Worm (Caenorhabditis elegans): ENCODE results near the gene T13C2.7.

- no peak for TF ChIP-seq nhr-237 (tag; optimal IDR thresholded peaks at IDR 0.05)
- no peak for TF ChIP-seq elt-1 (tag; optimal IDR thresholded peaks at IDR 0.05; ENCODE audit: borderline replicate concordance, insufficient read depth)
- TF ChIP-seq snpc-4 (tag; optimal IDR thresholded peaks at IDR 0.05), result no peak
- no peak for TF ChIP-seq nhr-12 (tag; optimal IDR thresholded peaks at IDR 0.05)
- no peak for TF ChIP-seq elt-3 (tag; optimal IDR thresholded peaks at IDR 0.05)
- no peak for TF ChIP-seq unc-62 (GFP tag; optimal IDR thresholded peaks at IDR 0.05)
- TF ChIP-seq cnd-1 (tag; optimal IDR thresholded peaks at IDR 0.05), result no peak
- TF ChIP-seq blmp-1 (tag; optimal IDR thresholded peaks at IDR 0.05), result no peak
- TF ChIP-seq pha-4 (tag; optimal IDR thresholded peaks at IDR 0.05), result no peak
- no peak for TF ChIP-seq zip-8 (tag; optimal IDR thresholded peaks at IDR 0.05)
- no peak for TF ChIP-seq ztf-11 (tag; optimal IDR thresholded peaks at IDR 0.05)
These were observed at the start of gene T13C2.7 for ce11 chrII:6779104-6779503.

Data from whole organism, mixed stage, embryonic.